Fruit fly (Drosophila melanogaster) whole organism, adult: ENCODE measurements around the gene Ir7g.

Source experiments
- CG14711 ChIP-seq: fragments of 200-800 bp; sonication (Bioruptor generic); optimal IDR thresholded peaks from 2 replicates; lab custom pipeline; 2018; ENCODE audit warnings: missing biosample characterization, mild to moderate bottlenecking, missing genetic modification characterization, moderate library complexity
- CG33017 ChIP-seq: fragments of 200-800 bp; sonication (Bioruptor generic); optimal IDR thresholded peaks from 2 replicates; lab custom pipeline; 2018; ENCODE audit warnings: missing biosample characterization, mild to moderate bottlenecking, missing genetic modification characterization, moderate library complexity
- CG7101 ChIP-seq: fragments of 200-800 bp; sonication (Bioruptor generic); optimal IDR thresholded peaks from 2 replicates; lab custom pipeline; 2018; ENCODE audit warnings: missing biosample characterization, mild to moderate bottlenecking, missing genetic modification characterization, moderate library complexity
- Clk ChIP-seq: fragments of 200-800 bp; sonication (Bioruptor generic); optimal IDR thresholded peaks from 2 replicates; lab custom pipeline; 2017; ENCODE audit warnings: missing biosample characterization, missing genetic modification characterization
- Crg-1 ChIP-seq: fragments of 200-800 bp; sonication (Bioruptor generic); optimal IDR thresholded peaks from 2 replicates; lab custom pipeline; 2016; ENCODE audit warnings: missing biosample characterization, missing genetic modification characterization
- Hr96 ChIP-seq: fragments of 200-800 bp; sonication (Bioruptor generic); optimal IDR thresholded peaks from 2 replicates; lab custom pipeline; 2016; ENCODE audit warnings: missing biosample characterization, missing genetic modification characterization
- bab1 ChIP-seq: fragments of 200-800 bp; sonication (Bioruptor generic); optimal IDR thresholded peaks from 3 replicates; lab custom pipeline; 2019; ENCODE audit warnings: missing biosample characterization, mild to moderate bottlenecking, missing genetic modification characterization, moderate library complexity

DNA sequence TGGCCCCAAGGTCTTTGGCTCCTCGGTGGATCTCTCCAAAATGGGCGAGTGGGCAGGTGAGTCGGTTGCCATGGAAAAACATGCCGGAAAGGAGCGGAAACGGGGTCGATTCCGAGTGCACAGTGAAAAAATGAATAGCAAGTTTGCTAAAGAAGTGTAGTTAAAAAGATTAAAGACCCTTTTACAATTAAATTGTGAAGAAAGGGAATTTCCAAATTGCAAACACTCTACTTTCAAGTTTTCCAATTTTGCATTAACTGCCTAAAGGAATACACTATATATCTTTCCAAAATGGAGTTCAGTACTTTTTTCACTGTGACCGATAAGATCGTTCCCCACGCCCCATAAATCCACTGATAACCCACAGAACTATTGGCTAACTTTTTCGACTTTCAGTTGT is 25.0 kb downstream of the Ir7g start:
- no peak for TF ChIP-seq Clk
- TF ChIP-seq Crg-1 = no peak
- no peak for TF ChIP-seq CG7101
- no peak for TF ChIP-seq Hr96 (GFP tag; lab: Kevin White, UChicago)
- no peak for TF ChIP-seq bab1 (GFP tag; lab: Kevin White, UChicago)
- TF ChIP-seq CG14711 (tag; lab: Kevin White, UChicago) = no peak
- TF ChIP-seq CG33017 (tag; lab: Kevin White, UChicago) = no peak
